Worm (Caenorhabditis elegans) whole organism, late embryonic: ENCODE measurements around the gene F54B11.7.

Source experiments
- C38D4.7 ChIP-seq: fragments of 200-800 bp; sonication (Bioruptor generic); optimal IDR thresholded peaks from 2 replicates; lab custom pipeline; 2018; ENCODE audit warnings: mild to moderate bottlenecking, missing genetic modification characterization, moderate library complexity, missing compliant biosample characterization
- F13H6.1 ChIP-seq: sonication (generic microtip); optimal IDR thresholded peaks from 2 replicates; lab custom pipeline; 2016; ENCODE audit warnings: missing genetic modification characterization, missing compliant biosample characterization
- K02D7.2 ChIP-seq: sonication (generic microtip); optimal IDR thresholded peaks from 2 replicates; lab custom pipeline; 2017; ENCODE audit warnings: mild to moderate bottlenecking, missing genetic modification characterization, missing compliant biosample characterization
- K09A11.1 ChIP-seq: sonication (generic microtip); optimal IDR thresholded peaks from 2 replicates; lab custom pipeline; 2017; ENCODE audit warnings: antibody characterized with exemption, mild to moderate bottlenecking, missing genetic modification characterization, missing compliant biosample characterization; ENCODE audit not compliant: insufficient read depth
- T23F11.4 ChIP-seq: fragments of 200-800 bp; sonication (Bioruptor generic); optimal IDR thresholded peaks from 2 replicates; lab custom pipeline; 2018; ENCODE audit warnings: mild to moderate bottlenecking, missing genetic modification characterization, missing compliant biosample characterization
- Y22D7AL.16 ChIP-seq: sonication (generic microtip); optimal IDR thresholded peaks from 2 replicates; lab custom pipeline; 2016; ENCODE audit warnings: missing genetic modification characterization, missing compliant biosample characterization
- ahr-1 ChIP-seq: sonication (generic microtip); optimal IDR thresholded peaks from 2 replicates; lab custom pipeline; 2016; ENCODE audit warnings: missing genetic modification characterization, missing compliant biosample characterization
- ama-1 ChIP-seq: fragments of 150-350 bp; optimal IDR thresholded peaks from 2 replicates; lab custom pipeline; 2014
- ceh-14 ChIP-seq: sonication (generic microtip); optimal IDR thresholded peaks from 2 replicates; lab custom pipeline; 2016; ENCODE audit warnings: missing genotype, missing genetic modification characterization, missing compliant biosample characterization
- ceh-18 ChIP-seq: sonication (generic microtip); optimal IDR thresholded peaks from 2 replicates; lab custom pipeline; 2016; ENCODE audit warnings: missing genetic modification characterization, missing compliant biosample characterization
- ceh-2 ChIP-seq: sonication (generic microtip); optimal IDR thresholded peaks from 2 replicates; lab custom pipeline; 2016; ENCODE audit warnings: missing genotype, missing genetic modification characterization, missing compliant biosample characterization
- ceh-22 ChIP-seq: sonication (generic microtip); optimal IDR thresholded peaks from 2 replicates; lab custom pipeline; 2017; ENCODE audit warnings: missing biosample characterization, missing genetic modification characterization
- ceh-24 ChIP-seq: sonication (generic microtip); optimal IDR thresholded peaks from 2 replicates; lab custom pipeline; 2016; ENCODE audit warnings: mild to moderate bottlenecking, missing genetic modification characterization, missing compliant biosample characterization
- ceh-31 ChIP-seq: sonication (generic microtip); optimal IDR thresholded peaks from 2 replicates; lab custom pipeline; 2016; ENCODE audit warnings: missing genetic modification characterization, missing compliant biosample characterization
- ceh-48 ChIP-seq: sonication (generic microtip); optimal IDR thresholded peaks from 2 replicates; lab custom pipeline; 2016; ENCODE audit warnings: missing genetic modification characterization, inconsistent platforms, missing compliant biosample characterization
- ceh-6 ChIP-seq: fragments of 200-800 bp; sonication (Bioruptor generic); optimal IDR thresholded peaks from 2 replicates; lab custom pipeline; 2018; ENCODE audit warnings: mild to moderate bottlenecking, missing genetic modification characterization, missing compliant biosample characterization
- dmd-4 ChIP-seq: sonication (generic microtip); optimal IDR thresholded peaks from 2 replicates; lab custom pipeline; 2016; ENCODE audit warnings: borderline replicate concordance, missing genetic modification characterization, missing compliant biosample characterization
- elt-2 ChIP-seq: sonication (generic microtip); optimal IDR thresholded peaks from 2 replicates; lab custom pipeline; 2016; ENCODE audit warnings: missing genetic modification reagents, missing genetic modification characterization, missing compliant biosample characterization
- elt-4 ChIP-seq: sonication (generic microtip); optimal IDR thresholded peaks from 2 replicates; lab custom pipeline; 2016; ENCODE audit warnings: missing genetic modification characterization, missing compliant biosample characterization
- ets-4 ChIP-seq: sonication (generic microtip); optimal IDR thresholded peaks from 2 replicates; lab custom pipeline; 2016; ENCODE audit warnings: missing genetic modification characterization, missing compliant biosample characterization
- eyg-1 ChIP-seq: sonication (generic microtip); optimal IDR thresholded peaks from 2 replicates; lab custom pipeline; 2016; ENCODE audit warnings: missing genotype, missing genetic modification characterization, missing compliant biosample characterization
- hlh-15 ChIP-seq: sonication (generic microtip); optimal IDR thresholded peaks from 2 replicates; lab custom pipeline; 2016; ENCODE audit warnings: missing genetic modification characterization, missing compliant biosample characterization
- hlh-30 ChIP-seq: sonication (generic microtip); optimal IDR thresholded peaks from 2 replicates; lab custom pipeline; 2017; ENCODE audit warnings: antibody characterized with exemption, missing genetic modification characterization, missing compliant biosample characterization; ENCODE audit not compliant: insufficient read depth
- hlh-6 ChIP-seq: sonication (generic microtip); optimal IDR thresholded peaks from 2 replicates; lab custom pipeline; 2016; ENCODE audit warnings: missing genotype, missing genetic modification characterization, missing compliant biosample characterization
- madf-2 ChIP-seq: sonication (generic microtip); optimal IDR thresholded peaks from 2 replicates; lab custom pipeline; 2017; ENCODE audit warnings: missing genetic modification characterization, missing compliant biosample characterization
- mec-3 ChIP-seq: sonication (generic microtip); optimal IDR thresholded peaks from 2 replicates; lab custom pipeline; 2016; ENCODE audit warnings: borderline replicate concordance, missing genetic modification characterization, missing compliant biosample characterization
- nfya-1 ChIP-seq: sonication (generic microtip); optimal IDR thresholded peaks from 2 replicates; lab custom pipeline; 2017; ENCODE audit warnings: missing genetic modification characterization, mild to moderate bottlenecking, missing compliant biosample characterization, antibody characterized with exemption, moderate library complexity
- nhr-232 ChIP-seq: sonication (generic microtip); optimal IDR thresholded peaks from 2 replicates; lab custom pipeline; 2016; ENCODE audit warnings: missing genetic modification characterization, missing compliant biosample characterization
- npax-4 ChIP-seq: sonication (generic microtip); optimal IDR thresholded peaks from 2 replicates; lab custom pipeline; 2016; ENCODE audit warnings: missing genetic modification characterization, missing compliant biosample characterization
- pag-3 ChIP-seq: sonication (generic microtip); optimal IDR thresholded peaks from 2 replicates; lab custom pipeline; 2016; ENCODE audit warnings: missing compliant biosample characterization, missing genetic modification characterization, borderline replicate concordance
- pat-9 ChIP-seq: fragments of 200-800 bp; sonication (Bioruptor generic); optimal IDR thresholded peaks from 2 replicates; lab custom pipeline; 2018; ENCODE audit warnings: mild to moderate bottlenecking, missing genetic modification characterization, moderate library complexity, missing compliant biosample characterization
- pax-1 ChIP-seq: fragments of 150-350 bp; optimal IDR thresholded peaks from 2 replicates; lab custom pipeline; 2014; ENCODE audit warnings: missing biosample characterization, missing genetic modification characterization
- pros-1 ChIP-seq: fragments of 150-350 bp; optimal IDR thresholded peaks from 2 replicates; lab custom pipeline; 2014; ENCODE audit warnings: missing biosample characterization, missing genetic modification reagents, missing genetic modification characterization
- sdc-2 ChIP-seq: sonication (generic microtip); optimal IDR thresholded peaks from 2 replicates; lab custom pipeline; 2016; ENCODE audit warnings: missing genotype, missing genetic modification characterization, missing compliant biosample characterization
- sox-4 ChIP-seq: sonication (generic microtip); optimal IDR thresholded peaks from 2 replicates; lab custom pipeline; 2017; ENCODE audit warnings: mild to moderate bottlenecking, missing genetic modification characterization, inconsistent platforms, missing compliant biosample characterization
- syd-9 ChIP-seq: sonication (generic microtip); optimal IDR thresholded peaks from 2 replicates; lab custom pipeline; 2016; ENCODE audit warnings: mild to moderate bottlenecking, missing genetic modification characterization, moderate library complexity, missing compliant biosample characterization
- tbx-2 ChIP-seq: sonication (generic microtip); optimal IDR thresholded peaks from 2 replicates; lab custom pipeline; 2016; ENCODE audit warnings: missing genetic modification characterization, missing compliant biosample characterization
- tbx-7 ChIP-seq: sonication (generic microtip); optimal IDR thresholded peaks from 2 replicates; lab custom pipeline; 2016; ENCODE audit warnings: missing genotype, missing genetic modification characterization, missing compliant biosample characterization
- unc-42 ChIP-seq: sonication (generic microtip); optimal IDR thresholded peaks from 2 replicates; lab custom pipeline; 2016; ENCODE audit warnings: missing genotype, missing genetic modification characterization, missing compliant biosample characterization
- unc-55 ChIP-seq: sonication (generic microtip); optimal IDR thresholded peaks from 2 replicates; lab custom pipeline; 2017; ENCODE audit warnings: missing biosample characterization, missing genetic modification reagents, missing genetic modification characterization
- unc-86 ChIP-seq: sonication (generic microtip); optimal IDR thresholded peaks from 2 replicates; lab custom pipeline; 2016; ENCODE audit warnings: missing genetic modification characterization, missing compliant biosample characterization
- zip-5 ChIP-seq: sonication (generic microtip); optimal IDR thresholded peaks from 2 replicates; lab custom pipeline; 2016; ENCODE audit warnings: missing genetic modification characterization, missing compliant biosample characterization

F54B11.7 gene

DNA sequence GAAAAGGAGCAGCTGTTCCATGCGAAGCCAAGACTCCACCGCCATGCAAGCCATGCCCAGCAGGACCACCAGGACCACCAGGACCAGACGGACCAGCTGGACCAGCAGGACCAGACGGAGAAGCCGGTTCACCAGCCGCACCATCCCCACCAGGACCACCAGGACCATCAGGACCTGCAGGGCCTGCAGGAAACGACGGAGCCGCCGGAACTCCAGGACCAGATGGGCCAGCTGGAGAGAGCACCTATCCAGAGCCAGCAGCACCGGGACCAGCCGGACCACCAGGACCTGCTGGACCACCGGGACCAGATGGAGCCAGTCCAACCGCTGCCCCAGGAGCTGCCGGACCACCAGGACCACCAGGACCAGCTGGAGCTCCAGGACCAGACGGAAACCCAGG, 8.3 kb upstream of the F54B11.7 start:
- TF ChIP-seq unc-42 (tag; lab: Kevin White, UChicago) (no peak), ceh-18 (no peak), T23F11.4 (GFP tag; lab: Kevin White, UChicago) (no peak), ceh-48 (tag; lab: Kevin White, UChicago) (no peak), ceh-2 (no peak), elt-4 (tag; lab: Kevin White, UChicago) (no peak), zip-5 (tag; lab: Kevin White, UChicago) (no peak), unc-86 (tag; lab: Kevin White, UChicago) (no peak)

DNA sequence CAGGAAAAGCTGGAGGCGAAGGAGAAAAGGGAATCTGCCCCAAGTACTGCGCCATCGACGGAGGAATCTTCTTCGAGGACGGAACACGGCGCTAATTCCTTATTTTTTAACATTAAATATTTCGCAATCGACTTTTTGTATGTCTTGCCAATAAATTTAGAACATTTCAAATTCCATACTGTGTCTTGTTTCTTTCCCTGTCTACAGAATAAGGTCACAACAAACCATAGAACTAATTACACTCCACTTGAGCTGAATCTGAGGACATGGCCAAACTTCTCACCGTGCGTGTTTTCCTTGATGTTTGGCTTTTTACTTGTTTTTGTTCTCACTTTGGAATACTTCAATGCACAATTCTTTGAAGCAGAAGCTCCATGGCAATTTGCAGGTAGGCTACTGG, 7.9 kb upstream of the F54B11.7 start, which contains the start of gene F54B11.4:
Gene F54B11.4 (plus strand): TSS at position 301 of the 400 bp plus-strand sequence.
- TF ChIP-seq elt-2 (tag; lab: Kevin White, UChicago) (no peak), ceh-22 (tag; lab: Kevin White, UChicago) (no peak), ets-4 (no peak), F13H6.1 (tag; lab: Kevin White, UChicago) (no peak), unc-42 (tag; lab: Kevin White, UChicago) (no peak), pax-1 (tag; lab: Kevin White, UChicago) (no peak), sox-4 (tag; lab: Kevin White, UChicago) (no peak), ahr-1 (tag; lab: Kevin White, UChicago) (no peak), pros-1 (tag; lab: Kevin White, UChicago) (no peak), ceh-48 (tag; lab: Kevin White, UChicago) (no peak), tbx-7 (tag; lab: Kevin White, UChicago) (no peak), ceh-2 (no peak), mec-3 (no peak), hlh-6 (tag; lab: Kevin White, UChicago) (no peak), nfya-1 (tag; lab: Kevin White, UChicago) (no peak), ceh-24 (tag; lab: Kevin White, UChicago) (no peak)

ce11 chrX:13596003-13596767, 4.1 kb upstream of the F54B11.7 start, which contains the start of gene F54B11.5:
F54B11.5 (minus strand) TSS chrX:13596068.
- TF ChIP-seq ceh-18 (no peak), npax-4 (tag; lab: Kevin White, UChicago) (no peak), nfya-1 (tag; lab: Kevin White, UChicago) (peak; percentile 29), elt-2 (tag; lab: Kevin White, UChicago) (peak; percentile 46), unc-42 (tag; lab: Kevin White, UChicago) (peak; percentile 33), hlh-30 (tag; lab: Kevin White, UChicago) (peak; percentile 87), unc-55 (GFP tag; lab: Kevin White, UChicago) (peak; percentile 59), tbx-2 (tag; lab: Kevin White, UChicago) (peak; percentile 22)

- TF ChIP-seq dmd-4: no peak
- TF ChIP-seq sdc-2 (tag; lab: Kevin White, UChicago): peak; percentile 79
- no peak for TF ChIP-seq mec-3
- peak; percentile 66 for TF ChIP-seq ceh-14 (tag; lab: Kevin White, UChicago)
- TF ChIP-seq nfya-1 (tag; lab: Kevin White, UChicago): peak; percentile 58
- no peak for TF ChIP-seq eyg-1 (tag; lab: Kevin White, UChicago)
- no peak for TF ChIP-seq ets-4
- no peak for TF ChIP-seq pat-9 (tag; lab: Kevin White, UChicago)
- TF ChIP-seq madf-2: no peak
- no peak for TF ChIP-seq pax-1 (tag; lab: Kevin White, UChicago)
- peak; percentile 75 for TF ChIP-seq tbx-2 (tag; lab: Kevin White, UChicago)
- peak; percentile 26 for TF ChIP-seq unc-86 (tag; lab: Kevin White, UChicago)
- peak; percentile 25 for TF ChIP-seq syd-9
- no peak for TF ChIP-seq ceh-6 (GFP tag; lab: Kevin White, UChicago)
- TF ChIP-seq hlh-30 (tag; lab: Kevin White, UChicago): peak; percentile 94
- TF ChIP-seq ama-1 (lab: Kevin White, UChicago): no peak
- peak; percentile 46 for TF ChIP-seq hlh-6 (tag; lab: Kevin White, UChicago)
- peak; percentile 81 for TF ChIP-seq ceh-31 (tag; lab: Kevin White, UChicago)
- no peak for TF ChIP-seq nhr-232 (tag; lab: Kevin White, UChicago)
- TF ChIP-seq K02D7.2 (tag; lab: Kevin White, UChicago): no peak
- TF ChIP-seq pag-3: peak; percentile 13
- no peak for TF ChIP-seq K09A11.1
- no peak for TF ChIP-seq hlh-15 (tag; lab: Kevin White, UChicago)
- no peak for TF ChIP-seq npax-4 (tag; lab: Kevin White, UChicago)
- no peak for TF ChIP-seq C38D4.7 (GFP tag; lab: Kevin White, UChicago)
- no peak for TF ChIP-seq T23F11.4 (GFP tag; lab: Kevin White, UChicago)
- TF ChIP-seq unc-55 (GFP tag; lab: Kevin White, UChicago): peak; percentile 58
- TF ChIP-seq Y22D7AL.16 (tag; lab: Kevin White, UChicago): no peak
- TF ChIP-seq ceh-18: peak; percentile 21
Observed at ce11 chrX:13598021-13598499, 2.2 kb upstream of the F54B11.7 start, which contains the start of gene bra-1. bra-1 (plus strand) TSS chrX:13598449.
